Fruit fly (Drosophila melanogaster): ENCODE data around the gene Sarm.

Gene Sarm

dm6 chr3L:8029194-8029747, 34.4 kb upstream of the Sarm start (continued):
- no peak for TF ChIP-seq cg (GFP tag; optimal IDR thresholded peaks at IDR 0.05)
- peak; percentile 43; the same call in 2 of the 3 replicates for TF ChIP-seq tgo (GFP tag; IDR thresholded peaks at IDR 0.05)
- TF ChIP-seq Doc2 (GFP tag; IDR thresholded peaks at IDR 0.05): no peak
- TF ChIP-seq CG1832 (GFP tag; optimal IDR thresholded peaks at IDR 0.05): no peak
- 0 out of 3 replicates have a peak, but pooled peaks have one; percentile 22 for TF ChIP-seq so (GFP tag; IDR thresholded peaks at IDR 0.05)
- TF ChIP-seq Six4 (GFP tag; optimal IDR thresholded peaks at IDR 0.05): peak; percentile 40
- TF ChIP-seq CG13287 (GFP tag; IDR thresholded peaks at IDR 0.05; ENCODE audit: partially characterized antibody): no peak
- TF ChIP-seq da (GFP tag; optimal IDR thresholded peaks at IDR 0.05): no peak
- peak; percentile 55 for TF ChIP-seq dmrt99B (tag; optimal IDR thresholded peaks at IDR 0.05)
- no peak for TF ChIP-seq CG7928 (GFP tag; optimal IDR thresholded peaks at IDR 0.05)
- TF ChIP-seq rib (GFP tag; IDR thresholded peaks at IDR 0.05): no peak
- no peak for TF ChIP-seq CG14965 (GFP tag; optimal IDR thresholded peaks at IDR 0.05; ENCODE audit: borderline replicate concordance)
- peak; percentile 20 for TF ChIP-seq eyg (GFP tag; optimal IDR thresholded peaks at IDR 0.05)
- no peak for TF ChIP-seq Nf-YA (GFP tag; IDR thresholded peaks at IDR 0.05)
- TF ChIP-seq CG34376 (GFP tag; optimal IDR thresholded peaks at IDR 0.05): no peak
- TF ChIP-seq CG15073 (GFP tag; optimal IDR thresholded peaks at IDR 0.05): no peak
- no peak for TF ChIP-seq pho (GFP tag; optimal IDR thresholded peaks at IDR 0.05)
- TF ChIP-seq D (optimal IDR thresholded peaks at IDR 0.05): no peak
- no peak for TF ChIP-seq D (GFP tag; optimal IDR thresholded peaks at IDR 0.05)
- no peak for TF ChIP-seq D19B (GFP tag; optimal IDR thresholded peaks at IDR 0.05)
- no peak for TF ChIP-seq CG11696 (GFP tag; IDR thresholded peaks at IDR 0.05)
- no peak for TF ChIP-seq vfl (GFP tag; optimal IDR thresholded peaks at IDR 0.05)
- no peak for TF ChIP-seq gt (GFP tag; IDR thresholded peaks at IDR 0.05)
- TF ChIP-seq CG33213 (GFP tag; optimal IDR thresholded peaks at IDR 0.05): peak; percentile 32
- TF ChIP-seq zfh2 (GFP tag; optimal IDR thresholded peaks at IDR 0.05): no peak
- TF ChIP-seq Adf1 (GFP tag; IDR thresholded peaks at IDR 0.05): no peak
- no peak for TF ChIP-seq Nf-YB (GFP tag; optimal IDR thresholded peaks at IDR 0.05)
- no peak for TF ChIP-seq CG4360 (GFP tag; IDR thresholded peaks at IDR 0.05)
- TF ChIP-seq Dip2 (GFP tag; IDR thresholded peaks at IDR 0.05): no peak
- TF ChIP-seq CG17385 (GFP tag; optimal IDR thresholded peaks at IDR 0.05): no peak
- peak; percentile 10 for TF ChIP-seq CG4854 (GFP tag; optimal IDR thresholded peaks at IDR 0.05)
- TF ChIP-seq ems (GFP tag; optimal IDR thresholded peaks at IDR 0.05): no peak
- TF ChIP-seq Opbp (GFP tag; IDR thresholded peaks at IDR 0.05; ENCODE audit: partially characterized antibody): no peak
- 0 out of 3 replicates have a peak, but pooled peaks have one; percentile 34 for TF ChIP-seq ken (GFP tag; IDR thresholded peaks at IDR 0.05)
- TF ChIP-seq pita (GFP tag; optimal IDR thresholded peaks at IDR 0.05): no peak
- no peak for TF ChIP-seq Dip3 (GFP tag; optimal IDR thresholded peaks at IDR 0.05)
- TF ChIP-seq CG9932 (GFP tag; IDR thresholded peaks at IDR 0.05): no peak
- 0 out of 3 replicates have a peak, but pooled peaks have one; percentile 17 for TF ChIP-seq CG11456 (GFP tag; IDR thresholded peaks at IDR 0.05)
- TF ChIP-seq CG7556 (GFP tag; optimal IDR thresholded peaks at IDR 0.05): no peak
- TF ChIP-seq CG32772 (GFP tag; IDR thresholded peaks at IDR 0.05): 0 out of 2 replicates have a peak, but pooled peaks have one; percentile 17
- peak; percentile 30; the same call in 1 of the 2 replicates for TF ChIP-seq CG17328 (GFP tag; IDR thresholded peaks at IDR 0.05)
- TF ChIP-seq unc-4 (GFP tag; IDR thresholded peaks at IDR 0.05; ENCODE audit: partially characterized antibody): no peak
- no peak for TF ChIP-seq Hand (GFP tag; optimal IDR thresholded peaks at IDR 0.05)
- no peak for TF ChIP-seq CG9817 (tag; optimal IDR thresholded peaks at IDR 0.05)
- peak; percentile 40 for TF ChIP-seq bab2 (GFP tag; optimal IDR thresholded peaks at IDR 0.05)
- TF ChIP-seq CG14710 (tag; optimal IDR thresholded peaks at IDR 0.05): no peak
- TF ChIP-seq en (GFP tag; optimal IDR thresholded peaks at IDR 0.05): no peak
- no peak for TF ChIP-seq Eip74EF (GFP tag; optimal IDR thresholded peaks at IDR 0.05)
- TF ChIP-seq mam (GFP tag; optimal IDR thresholded peaks at IDR 0.05): peak; percentile 44
- TF ChIP-seq NfI (GFP tag; optimal IDR thresholded peaks at IDR 0.05): no peak
- 0 out of 2 replicates have a peak, but pooled peaks have one; percentile 54 for TF ChIP-seq CG11247 (GFP tag; IDR thresholded peaks at IDR 0.05)

All from whole organism, embryonic.